Fruit fly (Drosophila melanogaster) whole organism, embryonic: ENCODE results near the gene firl.

Experiments
- ATbp ChIP-seq: fragments of 200-800 bp; sonication (Bioruptor generic); optimal IDR thresholded peaks from 2 replicates; lab custom pipeline; 2017; ENCODE audit warnings: missing biosample characterization, mild to moderate bottlenecking, missing genetic modification characterization, missing genetic modification reagents
- Bgb ChIP-seq: fragments of 200-800 bp; sonication (Bioruptor generic); IDR thresholded peaks from 2 replicates; pipeline ENCODE4 v1.3.6; 2022; ENCODE audit warnings: missing biosample characterization, missing genetic modification characterization; ENCODE audit not compliant: partially characterized antibody
- CG10274 ChIP-seq: fragments of 200-800 bp; sonication (Bioruptor generic); optimal IDR thresholded peaks from 3 replicates; lab custom pipeline; 2017; ENCODE audit warnings: missing biosample characterization, mild to moderate bottlenecking, missing genetic modification characterization
- CG10543 ChIP-seq: fragments of 200-800 bp; sonication (Bioruptor generic); optimal IDR thresholded peaks from 3 replicates; lab custom pipeline; 2017; ENCODE audit warnings: missing biosample characterization, mild to moderate bottlenecking, missing genetic modification characterization, moderate library complexity
- CG11504 ChIP-seq: fragments of 200-800 bp; sonication (Bioruptor generic); optimal IDR thresholded peaks from 3 replicates; lab custom pipeline; 2019; ENCODE audit warnings: missing biosample characterization, mild to moderate bottlenecking, missing genetic modification characterization, moderate library complexity
- CG12071 ChIP-seq: fragments of 200-800 bp; sonication (Bioruptor generic); optimal IDR thresholded peaks from 3 replicates; lab custom pipeline; 2018; ENCODE audit warnings: missing biosample characterization, mild to moderate bottlenecking, missing genetic modification characterization
- CG12769 ChIP-seq: fragments of 200-800 bp; sonication (Bioruptor generic); optimal IDR thresholded peaks from 2 replicates; lab custom pipeline; 2019; ENCODE audit warnings: missing biosample characterization, mild to moderate bottlenecking, missing genetic modification characterization, moderate library complexity
- CG17359 ChIP-seq: fragments of 200-800 bp; sonication (Bioruptor generic); optimal IDR thresholded peaks from 3 replicates; lab custom pipeline; 2018; ENCODE audit warnings: missing biosample characterization, mild to moderate bottlenecking, missing genetic modification characterization, moderate library complexity
- CG2199 ChIP-seq: fragments of 200-800 bp; sonication (Bioruptor generic); IDR thresholded peaks from 3 replicates; pipeline ENCODE4 v1.3.6; 2022; ENCODE audit warnings: missing biosample characterization, missing genetic modification characterization
- CG31224 ChIP-seq: fragments of 200-800 bp; sonication (Bioruptor generic); IDR thresholded peaks from 2 replicates; pipeline ENCODE4 v1.3.6; 2022; ENCODE audit warnings: missing biosample characterization, missing genetic modification characterization
- CG31441 ChIP-seq: fragments of 200-800 bp; sonication (Bioruptor generic); IDR thresholded peaks from 2 replicates; pipeline ENCODE4 v1.3.6; 2022; ENCODE audit warnings: missing biosample characterization, missing genetic modification characterization
- CG3163 ChIP-seq: fragments of 200-800 bp; sonication (Bioruptor generic); optimal IDR thresholded peaks from 3 replicates; lab custom pipeline; 2016; ENCODE audit warnings: missing biosample characterization, missing genetic modification characterization
- CG3281 ChIP-seq: fragments of 200-800 bp; sonication (Bioruptor generic); optimal IDR thresholded peaks from 3 replicates; lab custom pipeline; 2017; ENCODE audit warnings: missing biosample characterization, mild to moderate bottlenecking, missing genetic modification characterization
- CG5180 ChIP-seq: fragments of 200-800 bp; sonication (Bioruptor generic); optimal IDR thresholded peaks from 3 replicates; lab custom pipeline; 2017; ENCODE audit warnings: missing biosample characterization, missing genetic modification characterization, mild to moderate bottlenecking, moderate library complexity, missing genetic modification reagents
- CG6813 ChIP-seq: fragments of 200-800 bp; sonication (Bioruptor generic); optimal IDR thresholded peaks from 2 replicates; lab custom pipeline; 2017; ENCODE audit warnings: missing biosample characterization, missing genetic modification characterization, mild to moderate bottlenecking, moderate library complexity, missing genetic modification reagents
- CG8290 ChIP-seq, 3 experiments: fragments of 200-800 bp; sonication (Bioruptor generic); optimal IDR thresholded peaks; 2 replicates each; lab custom pipeline; 2016 to 2019; ENCODE audit warnings: missing biosample characterization in 3 of 3, missing genetic modification characterization in 3 of 3, mild to moderate bottlenecking in 2 of 3, moderate library complexity in 1 of 3
- CG8944 ChIP-seq: fragments of 200-800 bp; sonication (Bioruptor generic); optimal IDR thresholded peaks from 3 replicates; lab custom pipeline; 2016; ENCODE audit warnings: missing biosample characterization, missing genetic modification characterization
- CG9932 ChIP-seq: fragments of 200-800 bp; sonication (Bioruptor generic); IDR thresholded peaks from 2 replicates; pipeline ENCODE4 v1.3.6; 2022; ENCODE audit warnings: missing biosample characterization, missing genetic modification characterization
- Dip2 ChIP-seq: fragments of 200-800 bp; sonication (Bioruptor generic); IDR thresholded peaks from 2 replicates; pipeline ENCODE4 v1.3.6; 2022; ENCODE audit warnings: missing biosample characterization, missing genetic modification characterization
- Dll ChIP-seq: fragments of 200-800 bp; sonication (Bioruptor generic); IDR thresholded peaks from 4 replicates; pipeline ENCODE4 v1.3.6; 2022; ENCODE audit warnings: missing biosample characterization, missing genetic modification characterization; ENCODE audit not compliant: partially characterized antibody
- HHEX ChIP-seq: fragments of 200-800 bp; sonication (Bioruptor generic); optimal IDR thresholded peaks from 3 replicates; lab custom pipeline; 2017; ENCODE audit warnings: missing biosample characterization, mild to moderate bottlenecking, missing genetic modification characterization, missing genetic modification reagents
- Hmr ChIP-seq: fragments of 200-800 bp; sonication (Bioruptor generic); optimal IDR thresholded peaks from 3 replicates; lab custom pipeline; 2017; ENCODE audit warnings: mild to moderate bottlenecking, missing biosample characterization, missing genetic modification reagents, missing genetic modification characterization
- Hsf ChIP-seq: fragments of 200-800 bp; sonication (Bioruptor generic); optimal IDR thresholded peaks from 3 replicates; lab custom pipeline; 2016; ENCODE audit warnings: missing biosample characterization, missing genetic modification characterization
- Lhr ChIP-seq: fragments of 200-800 bp; sonication (Bioruptor generic); optimal IDR thresholded peaks from 3 replicates; lab custom pipeline; 2017; ENCODE audit warnings: mild to moderate bottlenecking, missing biosample characterization, missing genetic modification reagents, missing genetic modification characterization
- NfI ChIP-seq: fragments of 200-800 bp; sonication (Bioruptor generic); optimal IDR thresholded peaks from 3 replicates; lab custom pipeline; 2018; ENCODE audit warnings: missing biosample characterization, mild to moderate bottlenecking, missing genetic modification characterization, moderate library complexity
- Rfx ChIP-seq: fragments of 200-800 bp; sonication (Bioruptor generic); IDR thresholded peaks from 2 replicates; pipeline ENCODE4 v1.3.6; 2022; ENCODE audit warnings: missing biosample characterization, missing genetic modification characterization
- Sox102F ChIP-seq: fragments of 200-800 bp; sonication (Bioruptor generic); optimal IDR thresholded peaks from 2 replicates; lab custom pipeline; 2018; ENCODE audit warnings: missing biosample characterization, mild to moderate bottlenecking, missing genetic modification characterization, moderate library complexity
- abd-A ChIP-seq: fragments of 200-800 bp; sonication (Bioruptor generic); optimal IDR thresholded peaks from 3 replicates; lab custom pipeline; 2019; ENCODE audit warnings: missing biosample characterization, mild to moderate bottlenecking, missing genetic modification characterization, moderate library complexity
- ash1 ChIP-seq: fragments of 200-800 bp; sonication (Bioruptor generic); optimal IDR thresholded peaks from 2 replicates; lab custom pipeline; 2018; ENCODE audit warnings: missing biosample characterization, mild to moderate bottlenecking, missing genetic modification characterization
- chn ChIP-seq: fragments of 200-800 bp; sonication (Bioruptor generic); optimal IDR thresholded peaks from 2 replicates; lab custom pipeline; 2016; ENCODE audit warnings: missing biosample characterization, missing genetic modification characterization
- eve ChIP-seq, 2 experiments: fragments of >200 bp; optimal IDR thresholded peaks; 2 replicates each; lab custom pipeline; 2017; ENCODE audit warnings: missing biosample characterization in 2 of 2, missing genetic modification characterization in 2 of 2
- ewg ChIP-seq: fragments of 200-800 bp; sonication (Bioruptor generic); optimal IDR thresholded peaks from 3 replicates; lab custom pipeline; 2017; ENCODE audit warnings: mild to moderate bottlenecking, missing biosample characterization, missing genetic modification reagents, missing genetic modification characterization
- gsb ChIP-seq: fragments of 200-800 bp; sonication (Bioruptor generic); IDR thresholded peaks from 2 replicates; pipeline ENCODE4 v1.3.6; 2022; ENCODE audit warnings: missing biosample characterization, missing genetic modification characterization
- lov ChIP-seq, 2 experiments: fragments of 200-800 bp in 1 of 2; fragments of >200 bp in 1 of 2; sonication (Bioruptor generic) in 1 of 2; IDR thresholded peaks in 1 of 2; optimal IDR thresholded peaks in 1 of 2; 2 replicates in 1 of 2; 3 replicates in 1 of 2; pipeline versions ENCODE4 v1.3.6 to Lab custom; 2017 to 2022; ENCODE audit warnings: missing biosample characterization in 1 of 2, missing genetic modification characterization in 1 of 2
- mirr ChIP-seq: fragments of 200-800 bp; sonication (Bioruptor generic); optimal IDR thresholded peaks from 3 replicates; lab custom pipeline; 2018; ENCODE audit warnings: missing biosample characterization, mild to moderate bottlenecking, missing genetic modification characterization
- org-1 ChIP-seq: fragments of 200-800 bp; sonication (Bioruptor generic); optimal IDR thresholded peaks from 2 replicates; lab custom pipeline; 2017; ENCODE audit warnings: missing biosample characterization, missing genetic modification characterization
- pan ChIP-seq, 4 experiments: fragments of >200 bp in 3 of 4; fragments of 200-800 bp in 1 of 4; sonication (Bioruptor generic) in 1 of 4; optimal IDR thresholded peaks in 3 of 4; IDR thresholded peaks in 1 of 4; 2 replicates each; pipeline versions ENCODE4 v1.3.6 to Lab custom; 2017 to 2022; ENCODE audit warnings: missing biosample characterization in 2 of 4, missing genetic modification characterization in 2 of 4, mixed read lengths in 1 of 4
- pnt ChIP-seq: fragments of 200-800 bp; sonication (Bioruptor generic); optimal IDR thresholded peaks from 3 replicates; lab custom pipeline; 2016; ENCODE audit warnings: missing biosample characterization, missing genetic modification characterization
- row ChIP-seq: fragments of 200-800 bp; sonication (Bioruptor generic); IDR thresholded peaks from 3 replicates; pipeline ENCODE4 v1.3.6; 2022; ENCODE audit warnings: missing biosample characterization, missing genetic modification characterization
- sd ChIP-seq: fragments of 200-800 bp; sonication (Bioruptor generic); optimal IDR thresholded peaks from 3 replicates; lab custom pipeline; 2018; ENCODE audit warnings: missing biosample characterization, mild to moderate bottlenecking, missing genetic modification characterization, moderate library complexity
- slbo ChIP-seq: fragments of 200-800 bp; sonication (Bioruptor generic); IDR thresholded peaks from 2 replicates; pipeline ENCODE4 v1.3.6; 2022; ENCODE audit warnings: missing biosample characterization, missing genetic modification characterization
- sob ChIP-seq: fragments of 200-800 bp; sonication (Bioruptor generic); IDR thresholded peaks from 2 replicates; pipeline ENCODE4 v1.3.6; 2022; ENCODE audit warnings: missing biosample characterization, missing genetic modification characterization
- tap ChIP-seq: fragments of 200-800 bp; optimal IDR thresholded peaks from 3 replicates; lab custom pipeline; 2019; ENCODE audit warnings: missing biosample characterization, mild to moderate bottlenecking, missing genetic modification characterization, moderate library complexity
- unpg ChIP-seq: fragments of 200-800 bp; sonication (Bioruptor generic); optimal IDR thresholded peaks from 3 replicates; lab custom pipeline; 2018; ENCODE audit warnings: missing biosample characterization, mild to moderate bottlenecking, missing genetic modification characterization, moderate library complexity
- usp ChIP-seq: fragments of >200 bp; optimal IDR thresholded peaks from 2 replicates; lab custom pipeline; 2017; ENCODE audit warnings: missing biosample characterization, missing genetic modification characterization
- zen ChIP-seq: fragments of 200-800 bp; sonication (Bioruptor generic); optimal IDR thresholded peaks from 3 replicates; lab custom pipeline; 2018; ENCODE audit warnings: missing biosample characterization, mild to moderate bottlenecking, missing genetic modification characterization, moderate library complexity
- zen2 ChIP-seq: fragments of 200-800 bp; sonication (Bioruptor generic); IDR thresholded peaks from 3 replicates; pipeline ENCODE4 v1.3.6; 2022; ENCODE audit warnings: missing biosample characterization, missing genetic modification characterization; ENCODE audit not compliant: partially characterized antibody

The firl gene

dm6 chr2L:12025505-12025904, 41.1 kb downstream of the firl start (continued):
- TF ChIP-seq Dll = no peak
- TF ChIP-seq CG8290 (GFP tag; optimal IDR thresholded peaks at IDR 0.05; lab: Kevin White, UChicago) = no peak
- TF ChIP-seq CG8290 (tag; optimal IDR thresholded peaks at IDR 0.05; lab: Kevin White, UChicago) = peak in 1 of 2 experiments; percentile 74
- no peak for TF ChIP-seq zen2 (GFP tag; lab: Robert Waterston, UW)
- no peak for TF ChIP-seq chn (GFP tag; lab: Kevin White, UChicago)
- TF ChIP-seq org-1 (GFP tag; lab: Kevin White, UChicago) = peak; percentile 14
- TF ChIP-seq CG5180 (GFP tag; lab: Kevin White, UChicago) = peak; percentile 90
- no peak for TF ChIP-seq CG3163 (GFP tag; lab: Kevin White, UChicago)
- TF ChIP-seq Sox102F (GFP tag; lab: Kevin White, UChicago) = peak; percentile 7
- TF ChIP-seq sd (tag; lab: Kevin White, UChicago) = peak; percentile 4
- no peak for TF ChIP-seq eve (GFP tag; optimal IDR thresholded peaks at IDR 0.05; lab: Kevin White, UChicago)
- TF ChIP-seq abd-A (tag; lab: Kevin White, UChicago) = peak; percentile 50
- TF ChIP-seq Rfx = peak; percentile 52; the same call in 1 of the 2 replicates
- TF ChIP-seq CG12071 = peak; percentile 43
- peak; percentile 45; the same call in 1 of the 3 replicates for TF ChIP-seq row (GFP tag; lab: Robert Waterston, UW)
- TF ChIP-seq Hsf (GFP tag; lab: Kevin White, UChicago) = no peak
- peak; percentile 8 for TF ChIP-seq ATbp (GFP tag; lab: Kevin White, UChicago)
- no peak for TF ChIP-seq ewg (GFP tag; lab: Kevin White, UChicago)
- TF ChIP-seq slbo (GFP tag; lab: Robert Waterston, UW) = peak; percentile 38; the same call in 1 of the 2 replicates
- 0 out of 2 replicates have a peak, but pooled peaks have one; percentile 31 for TF ChIP-seq sob (GFP tag; lab: Robert Waterston, UW)
- TF ChIP-seq NfI (GFP tag; lab: Kevin White, UChicago) = peak; percentile 8
- no peak for TF ChIP-seq CG6813 (GFP tag; lab: Kevin White, UChicago)
- 0 out of 2 replicates have a peak, but pooled peaks have one; percentile 39 for TF ChIP-seq gsb (GFP tag; lab: Robert Waterston, UW)
- TF ChIP-seq CG31224 (GFP tag; lab: Robert Waterston, UW) = 0 out of 2 replicates have a peak, but pooled peaks have one; percentile 10
- TF ChIP-seq Lhr (GFP tag; lab: Kevin White, UChicago) = no peak
- TF ChIP-seq usp (GFP tag; lab: Kevin White, UChicago) = no peak
- 0 out of 2 replicates have a peak, but pooled peaks have one; percentile 16 for TF ChIP-seq Bgb (GFP tag; lab: Robert Waterston, UW)
- peak; percentile 10 for TF ChIP-seq mirr (GFP tag; lab: Kevin White, UChicago)
- peak; percentile 21 for TF ChIP-seq HHEX
- no peak for TF ChIP-seq Dip2
- TF ChIP-seq CG2199 (GFP tag; lab: Robert Waterston, UW) = 0 out of 3 replicates have a peak, but pooled peaks have one; percentile 55
- peak; percentile 44 for TF ChIP-seq CG10543 (GFP tag; lab: Kevin White, UChicago)
- no peak for TF ChIP-seq ash1 (GFP tag; lab: Kevin White, UChicago)
- peak; percentile 7 for TF ChIP-seq CG17359
- no peak for TF ChIP-seq pan (optimal IDR thresholded peaks at IDR 0.05; lab: Kevin White, UChicago)
- TF ChIP-seq pan (GFP tag; optimal IDR thresholded peaks at IDR 0.05 in 1 of 2, IDR thresholded peaks at IDR 0.05 in 1 of 2) = peak in 1 of 2 experiments; percentile 49
- no peak for TF ChIP-seq CG8944
- TF ChIP-seq lov (optimal IDR thresholded peaks at IDR 0.05; lab: Kevin White, UChicago) = no peak
- 0 out of 3 replicates have a peak, but pooled peaks have one; percentile 45 for TF ChIP-seq lov (GFP tag; IDR thresholded peaks at IDR 0.05; lab: Robert Waterston, UW)
- TF ChIP-seq Hmr (GFP tag; lab: Kevin White, UChicago) = peak; percentile 13
- TF ChIP-seq zen = no peak
- TF ChIP-seq CG12769 = peak; percentile 83
- 0 out of 2 replicates have a peak, but pooled peaks have one; percentile 18 for TF ChIP-seq CG31441 (GFP tag; lab: Robert Waterston, UW)
- no peak for TF ChIP-seq pnt
- TF ChIP-seq CG11504 (tag; lab: Kevin White, UChicago) = peak; percentile 54
- TF ChIP-seq CG10274 (GFP tag; lab: Kevin White, UChicago) = peak; percentile 98
- TF ChIP-seq CG3281 (GFP tag; lab: Kevin White, UChicago) = no peak
- TF ChIP-seq CG9932 (GFP tag; lab: Robert Waterston, UW) = peak; percentile 33; the same call in 1 of the 2 replicates
- TF ChIP-seq tap (tag; lab: Kevin White, UChicago) = peak; percentile 3
- TF ChIP-seq unpg (GFP tag; lab: Kevin White, UChicago) = peak; percentile 8
